Worm (Caenorhabditis elegans) whole organism, late embryonic: ENCODE measurements around the gene sra-14.

ENCODE experiments used
- C08G9.2 ChIP-seq: sonication (generic microtip); optimal IDR thresholded peaks from 2 replicates; lab custom pipeline; 2016; ENCODE audit warnings: mild to moderate bottlenecking, missing genetic modification characterization, moderate library complexity, missing compliant biosample characterization
- C38D4.7 ChIP-seq: fragments of 200-800 bp; sonication (Bioruptor generic); optimal IDR thresholded peaks from 2 replicates; lab custom pipeline; 2018; ENCODE audit warnings: mild to moderate bottlenecking, missing genetic modification characterization, moderate library complexity, missing compliant biosample characterization
- F13H6.1 ChIP-seq: sonication (generic microtip); optimal IDR thresholded peaks from 2 replicates; lab custom pipeline; 2016; ENCODE audit warnings: missing genetic modification characterization, missing compliant biosample characterization
- T23F11.4 ChIP-seq: fragments of 200-800 bp; sonication (Bioruptor generic); optimal IDR thresholded peaks from 2 replicates; lab custom pipeline; 2018; ENCODE audit warnings: mild to moderate bottlenecking, missing genetic modification characterization, missing compliant biosample characterization
- Y22D7AL.16 ChIP-seq: sonication (generic microtip); optimal IDR thresholded peaks from 2 replicates; lab custom pipeline; 2016; ENCODE audit warnings: missing genetic modification characterization, missing compliant biosample characterization
- ahr-1 ChIP-seq: sonication (generic microtip); optimal IDR thresholded peaks from 2 replicates; lab custom pipeline; 2016; ENCODE audit warnings: missing genetic modification characterization, missing compliant biosample characterization
- ama-1 ChIP-seq: fragments of 150-350 bp; optimal IDR thresholded peaks from 2 replicates; lab custom pipeline; 2014
- ceh-14 ChIP-seq: sonication (generic microtip); optimal IDR thresholded peaks from 2 replicates; lab custom pipeline; 2016; ENCODE audit warnings: missing genotype, missing genetic modification characterization, missing compliant biosample characterization
- ceh-18 ChIP-seq: sonication (generic microtip); optimal IDR thresholded peaks from 2 replicates; lab custom pipeline; 2016; ENCODE audit warnings: missing genetic modification characterization, missing compliant biosample characterization
- ceh-2 ChIP-seq: sonication (generic microtip); optimal IDR thresholded peaks from 2 replicates; lab custom pipeline; 2016; ENCODE audit warnings: missing genotype, missing genetic modification characterization, missing compliant biosample characterization
- ceh-24 ChIP-seq: sonication (generic microtip); optimal IDR thresholded peaks from 2 replicates; lab custom pipeline; 2016; ENCODE audit warnings: mild to moderate bottlenecking, missing genetic modification characterization, missing compliant biosample characterization
- ceh-30 ChIP-seq: fragments of 150-350 bp; optimal IDR thresholded peaks from 2 replicates; lab custom pipeline; 2014; ENCODE audit warnings: missing biosample characterization, missing genetic modification characterization
- ceh-31 ChIP-seq: sonication (generic microtip); optimal IDR thresholded peaks from 2 replicates; lab custom pipeline; 2016; ENCODE audit warnings: missing genetic modification characterization, missing compliant biosample characterization
- ceh-6 ChIP-seq: fragments of 200-800 bp; sonication (Bioruptor generic); optimal IDR thresholded peaks from 2 replicates; lab custom pipeline; 2018; ENCODE audit warnings: mild to moderate bottlenecking, missing genetic modification characterization, missing compliant biosample characterization
- ceh-9 ChIP-seq: sonication (generic microtip); optimal IDR thresholded peaks from 2 replicates; lab custom pipeline; 2016; ENCODE audit warnings: mild to moderate bottlenecking, missing genetic modification characterization, inconsistent platforms, missing compliant biosample characterization
- che-1 ChIP-seq: sonication (generic microtip); optimal IDR thresholded peaks from 2 replicates; lab custom pipeline; 2016; ENCODE audit warnings: mild to moderate bottlenecking, missing genetic modification characterization, missing compliant biosample characterization
- elt-2 ChIP-seq: sonication (generic microtip); optimal IDR thresholded peaks from 2 replicates; lab custom pipeline; 2016; ENCODE audit warnings: missing genetic modification reagents, missing genetic modification characterization, missing compliant biosample characterization
- elt-4 ChIP-seq: sonication (generic microtip); optimal IDR thresholded peaks from 2 replicates; lab custom pipeline; 2016; ENCODE audit warnings: missing genetic modification characterization, missing compliant biosample characterization
- ets-4 ChIP-seq: sonication (generic microtip); optimal IDR thresholded peaks from 2 replicates; lab custom pipeline; 2016; ENCODE audit warnings: missing genetic modification characterization, missing compliant biosample characterization
- eyg-1 ChIP-seq: sonication (generic microtip); optimal IDR thresholded peaks from 2 replicates; lab custom pipeline; 2016; ENCODE audit warnings: missing genotype, missing genetic modification characterization, missing compliant biosample characterization
- gmeb-2 ChIP-seq: sonication (generic microtip); optimal IDR thresholded peaks from 2 replicates; lab custom pipeline; 2016; ENCODE audit warnings: missing genetic modification characterization, inconsistent platforms, missing compliant biosample characterization
- hlh-13 ChIP-seq: fragments of 200-800 bp; sonication (Bioruptor generic); optimal IDR thresholded peaks from 2 replicates; lab custom pipeline; 2018; ENCODE audit warnings: mild to moderate bottlenecking, missing genetic modification characterization, missing compliant biosample characterization
- hlh-15 ChIP-seq: sonication (generic microtip); optimal IDR thresholded peaks from 2 replicates; lab custom pipeline; 2016; ENCODE audit warnings: missing genetic modification characterization, missing compliant biosample characterization
- hlh-6 ChIP-seq: sonication (generic microtip); optimal IDR thresholded peaks from 2 replicates; lab custom pipeline; 2016; ENCODE audit warnings: missing genotype, missing genetic modification characterization, missing compliant biosample characterization
- hlh-8 ChIP-seq: sonication (generic microtip); optimal IDR thresholded peaks from 2 replicates; lab custom pipeline; 2016; ENCODE audit warnings: missing genotype, missing genetic modification characterization, missing compliant biosample characterization
- lim-6 ChIP-seq: sonication (generic microtip); optimal IDR thresholded peaks from 2 replicates; lab custom pipeline; 2016; ENCODE audit warnings: missing genetic modification characterization, missing compliant biosample characterization
- lin-11 ChIP-seq: fragments of 200-800 bp; sonication (Bioruptor generic); optimal IDR thresholded peaks from 2 replicates; lab custom pipeline; 2018; ENCODE audit warnings: mild to moderate bottlenecking, missing genetic modification characterization, missing compliant biosample characterization
- madf-2 ChIP-seq: sonication (generic microtip); optimal IDR thresholded peaks from 2 replicates; lab custom pipeline; 2017; ENCODE audit warnings: missing genetic modification characterization, missing compliant biosample characterization
- nfya-1 ChIP-seq: sonication (generic microtip); optimal IDR thresholded peaks from 2 replicates; lab custom pipeline; 2017; ENCODE audit warnings: missing genetic modification characterization, mild to moderate bottlenecking, missing compliant biosample characterization, antibody characterized with exemption, moderate library complexity
- nhr-11 ChIP-seq: fragments of 150-350 bp; optimal IDR thresholded peaks from 2 replicates; lab custom pipeline; 2014; ENCODE audit warnings: missing biosample characterization, missing genetic modification characterization
- npax-4 ChIP-seq: sonication (generic microtip); optimal IDR thresholded peaks from 2 replicates; lab custom pipeline; 2016; ENCODE audit warnings: missing genetic modification characterization, missing compliant biosample characterization
- odd-2 ChIP-seq: sonication (generic microtip); optimal IDR thresholded peaks from 2 replicates; lab custom pipeline; 2017; ENCODE audit warnings: antibody characterized with exemption, mild to moderate bottlenecking, missing genetic modification characterization, missing compliant biosample characterization
- pat-9 ChIP-seq: fragments of 200-800 bp; sonication (Bioruptor generic); optimal IDR thresholded peaks from 2 replicates; lab custom pipeline; 2018; ENCODE audit warnings: mild to moderate bottlenecking, missing genetic modification characterization, moderate library complexity, missing compliant biosample characterization
- pax-1 ChIP-seq: fragments of 150-350 bp; optimal IDR thresholded peaks from 2 replicates; lab custom pipeline; 2014; ENCODE audit warnings: missing biosample characterization, missing genetic modification characterization
- pha-2 ChIP-seq: sonication (generic microtip); optimal IDR thresholded peaks from 2 replicates; lab custom pipeline; 2017; ENCODE audit warnings: mild to moderate bottlenecking, missing genetic modification characterization, missing compliant biosample characterization
- pqm-1 ChIP-seq: sonication (generic microtip); optimal IDR thresholded peaks from 2 replicates; lab custom pipeline; 2016; ENCODE audit warnings: missing genetic modification characterization, missing compliant biosample characterization
- pros-1 ChIP-seq: fragments of 150-350 bp; optimal IDR thresholded peaks from 2 replicates; lab custom pipeline; 2014; ENCODE audit warnings: missing biosample characterization, missing genetic modification reagents, missing genetic modification characterization
- ref-2 ChIP-seq: sonication (generic microtip); optimal IDR thresholded peaks from 2 replicates; lab custom pipeline; 2016; ENCODE audit warnings: missing genetic modification characterization, missing compliant biosample characterization
- tbx-2 ChIP-seq: sonication (generic microtip); optimal IDR thresholded peaks from 2 replicates; lab custom pipeline; 2016; ENCODE audit warnings: missing genetic modification characterization, missing compliant biosample characterization
- tbx-7 ChIP-seq: sonication (generic microtip); optimal IDR thresholded peaks from 2 replicates; lab custom pipeline; 2016; ENCODE audit warnings: missing genotype, missing genetic modification characterization, missing compliant biosample characterization
- ttx-3 ChIP-seq: sonication (generic microtip); optimal IDR thresholded peaks from 2 replicates; lab custom pipeline; 2016; ENCODE audit warnings: missing genetic modification reagents, missing genetic modification characterization, missing compliant biosample characterization
- unc-55 ChIP-seq: sonication (generic microtip); optimal IDR thresholded peaks from 2 replicates; lab custom pipeline; 2017; ENCODE audit warnings: missing biosample characterization, missing genetic modification reagents, missing genetic modification characterization
- unc-86 ChIP-seq: sonication (generic microtip); optimal IDR thresholded peaks from 2 replicates; lab custom pipeline; 2016; ENCODE audit warnings: missing genetic modification characterization, missing compliant biosample characterization

Gene sra-14

DNA sequence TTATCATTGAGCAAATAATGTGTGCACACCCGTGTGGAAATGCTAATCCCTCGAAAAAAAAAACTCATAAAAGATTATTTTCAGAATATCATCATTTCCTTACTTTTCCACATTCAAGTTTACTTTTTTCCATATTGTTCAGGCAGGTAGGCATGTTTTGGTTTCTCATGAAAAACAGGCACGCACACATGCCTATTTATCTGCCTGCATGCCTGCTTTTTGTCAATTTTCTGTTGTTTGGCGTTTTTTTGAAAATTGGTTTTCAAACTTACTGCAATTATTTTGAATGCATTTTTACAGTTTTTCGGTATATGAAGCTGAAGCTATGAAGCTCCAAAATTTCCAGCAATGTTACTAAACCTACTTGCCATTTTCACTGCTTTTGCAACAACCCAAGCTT lies 12.9 kb downstream of the sra-14 start, which contains the start of gene clec-64:
Gene clec-64 (plus strand): TSS at position 301 of the 400 bp plus-strand sequence.
- TF ChIP-seq ceh-14 (tag; lab: Kevin White, UChicago) (no peak), pqm-1 (tag; lab: Kevin White, UChicago) (no peak)

DNA sequence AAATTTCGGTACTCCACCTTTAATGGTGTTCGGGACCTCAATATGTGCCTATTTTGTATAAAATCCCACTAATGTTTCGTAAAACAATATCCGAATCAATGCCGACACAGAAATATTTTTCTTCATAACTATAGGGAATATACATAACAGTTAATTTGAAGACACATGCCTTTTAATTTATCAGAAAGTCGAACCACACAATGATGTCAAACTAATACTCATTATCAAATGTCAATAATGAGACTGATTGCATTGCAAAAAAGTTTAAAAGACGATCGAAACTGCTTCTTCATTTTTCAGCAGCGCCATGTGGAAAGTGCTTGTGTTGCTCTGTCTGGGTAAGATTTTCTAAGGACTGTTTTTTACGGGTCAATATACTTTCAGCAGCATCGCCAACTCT lies 16.0 kb downstream of the sra-14 start, which contains the start of gene clec-65:
Gene clec-65 (plus strand): TSS at position 301 of the 400 bp plus-strand sequence.
- TF ChIP-seq unc-86 (tag; lab: Kevin White, UChicago), result no peak
- no peak for TF ChIP-seq pros-1 (tag; lab: Kevin White, UChicago)
- TF ChIP-seq ttx-3 (tag; lab: Kevin White, UChicago), result no peak
- TF ChIP-seq ceh-18 (tag; lab: Kevin White, UChicago), result no peak
- no peak for TF ChIP-seq pqm-1 (tag; lab: Kevin White, UChicago)
- no peak for TF ChIP-seq madf-2 (tag; lab: Kevin White, UChicago)
- no peak for TF ChIP-seq pha-2
- no peak for TF ChIP-seq hlh-15 (tag; lab: Kevin White, UChicago)
- TF ChIP-seq ref-2, result no peak
- TF ChIP-seq T23F11.4 (GFP tag; lab: Kevin White, UChicago), result no peak
- TF ChIP-seq che-1 (tag; lab: Kevin White, UChicago), result no peak
- TF ChIP-seq ets-4 (tag; lab: Kevin White, UChicago), result no peak
- no peak for TF ChIP-seq Y22D7AL.16 (tag; lab: Kevin White, UChicago)
- TF ChIP-seq pax-1 (tag; lab: Kevin White, UChicago), result no peak
- no peak for TF ChIP-seq ceh-24
- TF ChIP-seq npax-4, result no peak
- TF ChIP-seq gmeb-2, result no peak

DNA sequence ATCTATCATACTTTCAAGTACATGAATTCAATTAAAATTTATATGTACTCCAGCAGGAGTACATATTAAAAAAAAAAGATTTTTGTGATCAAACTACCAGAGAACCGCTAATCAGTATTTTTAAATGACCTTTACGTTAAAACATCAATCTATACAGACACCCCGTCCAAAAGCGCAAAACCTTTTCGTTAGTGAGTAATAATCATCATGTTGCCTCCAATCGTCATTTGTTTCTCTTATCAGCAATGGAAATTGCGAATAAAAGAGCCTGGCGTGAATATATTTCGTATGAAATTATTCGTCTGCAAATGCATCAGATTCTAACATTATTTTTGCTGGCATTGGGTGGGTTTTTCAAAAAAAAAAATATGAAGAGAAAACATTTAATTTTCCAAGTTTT lies 19.1 kb downstream of the sra-14 start, which contains the start of gene clec-66:
Gene clec-66 (plus strand): TSS at position 225 of the 400 bp plus-strand sequence.
- no peak for TF ChIP-seq ceh-31 (tag; lab: Kevin White, UChicago)
- no peak for TF ChIP-seq C38D4.7 (GFP tag; lab: Kevin White, UChicago)
- no peak for TF ChIP-seq ama-1 (lab: Kevin White, UChicago)
- TF ChIP-seq F13H6.1 (tag; lab: Kevin White, UChicago), result no peak
- no peak for TF ChIP-seq elt-2 (tag; lab: Kevin White, UChicago)
- TF ChIP-seq hlh-6 (tag; lab: Kevin White, UChicago), result no peak
- TF ChIP-seq tbx-7 (tag; lab: Kevin White, UChicago), result no peak
- TF ChIP-seq ceh-24, result no peak
- no peak for TF ChIP-seq hlh-13 (GFP tag; lab: Kevin White, UChicago)
- no peak for TF ChIP-seq nhr-11 (tag; lab: Kevin White, UChicago)
- TF ChIP-seq hlh-8 (tag; lab: Kevin White, UChicago), result no peak
- TF ChIP-seq elt-4 (tag; lab: Kevin White, UChicago), result no peak
- no peak for TF ChIP-seq lin-11 (tag; lab: Kevin White, UChicago)
- TF ChIP-seq eyg-1, result no peak
- no peak for TF ChIP-seq ceh-18 (tag; lab: Kevin White, UChicago)
- TF ChIP-seq tbx-2 (tag; lab: Kevin White, UChicago), result no peak
- no peak for TF ChIP-seq ceh-6

DNA sequence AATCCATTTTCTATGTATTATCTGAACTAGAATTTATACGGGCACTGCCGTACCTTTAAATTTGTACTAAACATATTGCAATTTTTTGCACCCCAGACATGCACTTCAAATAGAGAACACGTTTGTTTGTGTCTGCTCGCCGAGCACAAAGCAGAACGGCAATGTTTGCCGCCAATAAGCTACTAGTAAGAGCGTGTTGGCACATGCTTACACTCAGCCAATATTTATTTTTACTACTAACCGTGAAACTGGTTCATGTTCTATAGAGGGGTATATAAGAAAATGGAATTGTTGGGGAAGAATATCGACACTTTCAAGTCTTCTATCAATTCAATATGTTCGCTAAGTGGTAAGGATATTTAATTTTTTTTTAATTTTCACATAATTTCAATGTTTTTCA lies 22.0 kb downstream of the sra-14 start, which contains the start of gene nspb-11:
Gene nspb-11 (plus strand): TSS at position 301 of the 400 bp plus-strand sequence.
- TF ChIP-seq elt-2 (tag; lab: Kevin White, UChicago), result no peak
- TF ChIP-seq ceh-30, result no peak
- TF ChIP-seq hlh-15 (tag; lab: Kevin White, UChicago), result no peak
- TF ChIP-seq ahr-1, result no peak
- no peak for TF ChIP-seq npax-4
- TF ChIP-seq nhr-11 (tag; lab: Kevin White, UChicago), result no peak
- no peak for TF ChIP-seq elt-4 (tag; lab: Kevin White, UChicago)
- TF ChIP-seq odd-2 (tag; lab: Kevin White, UChicago), result no peak

DNA sequence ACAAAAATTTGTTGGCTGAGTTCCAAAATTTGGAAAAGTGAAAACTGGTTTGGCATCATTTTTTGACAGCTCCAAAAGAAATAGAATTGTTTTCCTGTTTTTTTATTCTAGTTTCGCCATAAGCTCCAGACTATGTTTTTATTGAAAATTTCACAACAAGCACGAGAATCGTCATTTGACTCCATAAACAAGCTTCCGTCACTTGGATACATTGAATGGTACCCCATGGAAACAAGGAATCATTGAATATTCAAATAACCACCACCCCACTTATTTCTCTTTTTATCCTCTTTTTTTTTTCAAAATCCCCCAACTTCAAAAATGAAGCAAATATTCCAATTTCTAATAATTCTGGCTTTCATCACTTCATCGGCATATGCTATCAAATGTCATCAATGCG lies 23.7 kb downstream of the sra-14 start, which contains the start of gene ddn-2:
Gene ddn-2 (plus strand): TSS at position 301 of the 400 bp plus-strand sequence.
- TF ChIP-seq ceh-2 (tag; lab: Kevin White, UChicago), result no peak
- no peak for TF ChIP-seq lim-6 (tag; lab: Kevin White, UChicago)
- TF ChIP-seq ceh-31 (tag; lab: Kevin White, UChicago), result no peak
- no peak for TF ChIP-seq unc-55 (GFP tag; lab: Kevin White, UChicago)
- no peak for TF ChIP-seq ama-1 (lab: Kevin White, UChicago)
- no peak for TF ChIP-seq ceh-6
- no peak for TF ChIP-seq F13H6.1 (tag; lab: Kevin White, UChicago)
- TF ChIP-seq hlh-8 (tag; lab: Kevin White, UChicago), result no peak
- no peak for TF ChIP-seq C08G9.2
- no peak for TF ChIP-seq ttx-3 (tag; lab: Kevin White, UChicago)
- no peak for TF ChIP-seq pat-9 (tag; lab: Kevin White, UChicago)
- no peak for TF ChIP-seq ceh-9 (tag; lab: Kevin White, UChicago)
- TF ChIP-seq pax-1 (tag; lab: Kevin White, UChicago), result no peak
- no peak for TF ChIP-seq odd-2 (tag; lab: Kevin White, UChicago)
- no peak for TF ChIP-seq nfya-1 (tag; lab: Kevin White, UChicago)
- TF ChIP-seq ets-4 (tag; lab: Kevin White, UChicago), result no peak
